Worm (Caenorhabditis elegans) whole organism, L3 larva: ENCODE results near the gene K09C4.7.

Experiments used
- ceh-82 ChIP-seq: fragments of 150-350 bp; optimal IDR thresholded peaks from 2 replicates; lab custom pipeline; 2014; ENCODE audit warnings: missing biosample characterization, missing genetic modification characterization
- lin-39 ChIP-seq: fragments of 150-350 bp; optimal IDR thresholded peaks from 2 replicates; lab custom pipeline; 2018; ENCODE audit warnings: missing biosample characterization, missing genetic modification reagents, missing genetic modification characterization
- nhr-237 ChIP-seq: fragments of 150-350 bp; optimal IDR thresholded peaks from 2 replicates; lab custom pipeline; 2014; ENCODE audit warnings: missing biosample characterization, missing genetic modification characterization
- nhr-77 ChIP-seq: fragments of 150-350 bp; optimal IDR thresholded peaks from 2 replicates; lab custom pipeline; 2014; ENCODE audit warnings: missing biosample characterization, missing genetic modification characterization
- tbx-2 ChIP-seq: sonication (generic microtip); optimal IDR thresholded peaks from 2 replicates; lab custom pipeline; 2016; ENCODE audit warnings: mild to moderate bottlenecking, missing genetic modification characterization, missing compliant biosample characterization

- no peak for TF ChIP-seq tbx-2 (tag; lab: Kevin White, UChicago)
- no peak for TF ChIP-seq nhr-77 (tag; lab: Kevin White, UChicago)
- TF ChIP-seq ceh-82 (tag; lab: Kevin White, UChicago) = no peak
- TF ChIP-seq nhr-237 (tag; lab: Kevin White, UChicago) = no peak
- no peak for TF ChIP-seq lin-39 (tag; lab: Kevin White, UChicago)
These were observed 20.2 kb upstream of the K09C4.7 start, which contains the start of gene tba-9 for ce11 chrX:3252500-3252899.
